Fruit fly (Drosophila melanogaster) whole organism, embryonic: ENCODE data around the gene CAH7.

Experiments used
- CG1024 ChIP-seq: fragments of 200-800 bp; sonication (Bioruptor generic); IDR thresholded peaks from 2 replicates; pipeline ENCODE4 v1.3.6; 2022; ENCODE audit warnings: missing biosample characterization, missing genetic modification characterization
- CG17829 ChIP-seq: fragments of 200-800 bp; optimal IDR thresholded peaks from 2 replicates; lab custom pipeline; 2019; ENCODE audit warnings: missing biosample characterization, mild to moderate bottlenecking, missing genetic modification characterization, moderate library complexity
- CG32772 ChIP-seq: fragments of 200-800 bp; sonication (Bioruptor generic); IDR thresholded peaks from 2 replicates; pipeline ENCODE4 v1.3.6; 2022; ENCODE audit warnings: missing biosample characterization, missing genetic modification characterization
- CG3995 ChIP-seq: fragments of 200-800 bp; sonication (Bioruptor generic); optimal IDR thresholded peaks from 3 replicates; lab custom pipeline; 2016; ENCODE audit warnings: missing biosample characterization, missing genetic modification characterization
- CG6683 ChIP-seq: fragments of 200-800 bp; sonication (Bioruptor generic); optimal IDR thresholded peaks from 2 replicates; lab custom pipeline; 2017; ENCODE audit warnings: missing biosample characterization, mild to moderate bottlenecking, missing genetic modification characterization, missing genetic modification reagents
- Dip2 ChIP-seq: fragments of 200-800 bp; sonication (Bioruptor generic); IDR thresholded peaks from 2 replicates; pipeline ENCODE4 v1.3.6; 2022; ENCODE audit warnings: missing biosample characterization, missing genetic modification characterization
- Dip3 ChIP-seq: fragments of 200-800 bp; sonication (Bioruptor generic); optimal IDR thresholded peaks from 3 replicates; lab custom pipeline; 2016; ENCODE audit warnings: missing biosample characterization, missing genetic modification characterization
- Hey ChIP-seq: fragments of 200-800 bp; sonication (Bioruptor generic); optimal IDR thresholded peaks from 3 replicates; lab custom pipeline; 2018; ENCODE audit warnings: missing biosample characterization, mild to moderate bottlenecking, missing genetic modification characterization
- chinmo ChIP-seq: fragments of 200-800 bp; sonication (Bioruptor generic); IDR thresholded peaks from 4 replicates; pipeline ENCODE4 v1.3.6; 2022; ENCODE audit warnings: missing biosample characterization, missing genetic modification characterization; ENCODE audit not compliant: partially characterized antibody
- h ChIP-seq: fragments of >200 bp; optimal IDR thresholded peaks from 2 replicates; lab custom pipeline; 2017
- oc ChIP-seq: fragments of 200-800 bp; sonication (Bioruptor generic); optimal IDR thresholded peaks from 2 replicates; lab custom pipeline; 2018; ENCODE audit warnings: missing biosample characterization, mild to moderate bottlenecking, missing genetic modification characterization, moderate library complexity
- so ChIP-seq: fragments of 200-800 bp; sonication (Bioruptor generic); IDR thresholded peaks from 3 replicates; pipeline ENCODE4 v1.3.6; 2022; ENCODE audit warnings: missing biosample characterization, missing genetic modification characterization
- tx ChIP-seq: fragments of 200-800 bp; sonication (Bioruptor generic); optimal IDR thresholded peaks from 2 replicates; lab custom pipeline; 2016; ENCODE audit warnings: missing biosample characterization, missing genetic modification characterization
- zf30C ChIP-seq: fragments of 200-800 bp; sonication (Bioruptor generic); optimal IDR thresholded peaks from 3 replicates; lab custom pipeline; 2018; ENCODE audit warnings: missing biosample characterization, mild to moderate bottlenecking, missing genetic modification characterization

dm6 chr3R:10062324-10062723 is 49.7 kb upstream of the CAH7 start, which contains the start of gene CG33630:
- TF ChIP-seq CG17829 (tag; lab: Kevin White, UChicago) (no peak), tx (no peak), h (lab: Kevin White, UChicago) (no peak), Dip3 (GFP tag; lab: Kevin White, UChicago) (no peak), CG6683 (GFP tag; lab: Kevin White, UChicago) (no peak), CG1024 (GFP tag; lab: Robert Waterston, UW) (no peak), oc (tag; lab: Kevin White, UChicago) (no peak), zf30C (no peak), Dip2 (no peak), chinmo (GFP tag; lab: Robert Waterston, UW) (no peak), so (no peak), Hey (tag; lab: Kevin White, UChicago) (no peak), CG3995 (GFP tag; lab: Kevin White, UChicago) (no peak), CG32772 (GFP tag; lab: Robert Waterston, UW) (no peak)
